Fruit fly (Drosophila melanogaster) S2 (cell line): ENCODE measurements around the gene Vha16-5.

Experiments used
- CG8478 ChIP-seq: fragments of >200 bp; optimal IDR thresholded peaks from 2 replicates; lab custom pipeline; 2018
- CTCF ChIP-seq, 2 experiments: fragments of >200 bp; optimal IDR thresholded peaks; 2 replicates each; lab custom pipeline; 2018

The Vha16-5 gene

dm6 chr2L:10751879-10752620, 15.2 kb upstream of the Vha16-5 start:
- TF ChIP-seq CG8478 (lab: Kevin White, UChicago) (no peak), CTCF (optimal IDR thresholded peaks at IDR 0.05; lab: Kevin White, UChicago) (no peak)

DNA sequence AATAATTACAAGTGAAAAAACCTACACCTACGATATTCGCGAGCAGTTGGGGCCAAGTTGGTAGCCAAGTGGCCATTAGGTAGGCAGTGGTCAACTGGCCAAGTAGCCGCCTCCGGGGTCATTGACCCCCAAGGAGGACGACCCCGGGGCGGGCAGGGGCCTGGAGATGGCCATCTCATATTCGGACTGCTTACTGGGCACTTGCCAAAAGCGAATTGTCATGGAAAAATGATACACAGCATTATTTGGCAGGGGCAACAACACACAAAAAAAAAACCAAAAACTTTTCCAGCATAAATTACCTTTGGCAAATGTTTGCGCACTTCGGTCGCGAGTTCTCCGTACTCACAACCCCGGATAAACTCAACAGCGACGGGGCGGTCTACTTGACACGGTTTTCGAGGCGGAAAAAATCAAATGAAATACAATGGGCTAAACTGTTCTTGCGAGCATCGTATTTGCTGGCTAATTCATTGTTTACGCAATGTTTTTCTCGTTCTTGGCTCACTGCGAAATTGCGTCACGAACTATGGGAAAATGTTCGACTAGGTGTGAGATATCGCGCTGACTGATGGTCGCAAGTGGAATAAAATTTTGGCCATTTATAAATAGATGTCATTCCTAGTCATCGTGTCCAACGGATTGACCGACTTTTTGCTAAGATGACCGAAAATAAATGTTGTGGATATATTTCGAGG, 14.2 kb upstream of the Vha16-5 start:
- TF ChIP-seq CG8478 (lab: Kevin White, UChicago) (no peak), CTCF (optimal IDR thresholded peaks at IDR 0.05; lab: Kevin White, UChicago) (no peak)

- no peak for TF ChIP-seq CTCF (optimal IDR thresholded peaks at IDR 0.05; lab: Kevin White, UChicago)
- no peak for TF ChIP-seq CG8478 (lab: Kevin White, UChicago)
Measured at dm6 chr2L:10749607-10750467, 13.0 kb upstream of the Vha16-5 start.

- no peak for TF ChIP-seq CTCF (optimal IDR thresholded peaks at IDR 0.05; lab: Kevin White, UChicago)
- TF ChIP-seq CG8478 (lab: Kevin White, UChicago): no peak
Measured at dm6 chr2L:10748218-10748617, 11.4 kb upstream of the Vha16-5 start.

DNA sequence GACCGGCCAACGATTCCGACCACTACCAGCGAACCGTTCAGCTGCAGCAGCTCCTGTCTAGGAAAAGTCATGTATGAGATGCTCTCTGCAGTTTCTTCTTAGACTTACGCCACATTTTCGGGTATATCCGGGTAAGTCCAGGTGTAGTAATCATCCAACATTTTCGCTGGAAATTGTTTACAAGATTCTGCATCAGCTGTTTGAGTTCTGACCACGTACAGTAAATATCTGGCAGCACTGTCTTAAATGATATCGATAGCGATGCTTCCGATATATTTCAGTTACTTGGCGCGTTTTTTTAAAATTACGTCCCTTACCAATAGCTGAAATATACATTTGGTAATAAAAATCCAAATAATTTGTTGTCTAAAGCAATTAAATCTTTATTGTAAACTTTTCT, 6.9 kb upstream of the Vha16-5 start, which contains the start of gene CG6729:
Gene CG6729, minus strand, starts transcription at position 222 of the 400 bp plus-strand sequence.
- no peak for TF ChIP-seq CG8478 (lab: Kevin White, UChicago)
- TF ChIP-seq CTCF (optimal IDR thresholded peaks at IDR 0.05; lab: Kevin White, UChicago): no peak

DNA sequence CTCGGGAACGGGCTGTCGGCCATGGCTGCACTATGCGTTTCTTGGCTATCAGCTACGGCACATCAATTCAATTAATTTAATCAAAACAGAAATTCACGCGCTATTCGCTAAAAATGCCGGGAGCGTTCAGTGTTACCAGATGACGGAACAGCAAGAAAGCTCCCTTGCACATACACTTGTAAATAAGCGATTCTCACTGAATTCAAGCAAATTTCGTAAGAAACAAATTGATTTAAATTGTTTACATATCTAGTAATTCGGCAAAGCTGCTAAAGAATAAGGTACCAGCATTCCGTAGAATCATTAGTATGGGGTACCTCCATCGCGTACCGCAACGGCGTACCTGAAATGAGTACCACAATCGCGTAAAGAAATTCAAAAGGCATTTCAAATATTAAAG, 920 bp downstream of the Vha16-5 start, which contains the start of gene Nup107:
Gene Nup107, minus strand, starts transcription at position 149 of the 400 bp plus-strand sequence.
- no peak for TF ChIP-seq CG8478 (lab: Kevin White, UChicago)
- no peak for TF ChIP-seq CTCF (optimal IDR thresholded peaks at IDR 0.05; lab: Kevin White, UChicago)

DNA sequence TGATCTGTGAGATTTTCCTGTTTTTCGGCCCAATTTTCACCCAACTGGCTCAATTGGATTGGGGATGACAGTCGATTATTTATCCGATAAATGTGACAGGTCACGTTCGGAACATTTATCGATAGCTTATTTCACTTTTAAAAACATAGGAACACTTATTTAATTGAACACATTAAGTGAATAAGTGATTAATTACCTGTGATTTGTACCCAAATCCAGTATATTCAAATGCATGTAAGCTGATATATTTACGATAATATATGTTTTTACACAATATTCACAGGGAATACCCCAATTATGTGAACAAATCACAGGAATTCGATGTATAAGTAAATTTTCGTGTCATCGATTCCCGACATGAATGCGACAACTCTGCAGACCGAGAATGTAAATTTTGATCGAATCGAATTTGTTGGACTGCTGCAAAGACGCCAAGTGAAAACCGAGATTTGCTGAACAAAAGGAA, 4.5 kb downstream of the Vha16-5 start, which contains the start of the genes EMC3 and Dpy-30L1:
Gene EMC3, minus strand, starts transcription at position 81 of the 466 bp plus-strand sequence.
Gene Dpy-30L1, plus strand, starts transcription at position 311 of the 466 bp plus-strand sequence.
- no peak for TF ChIP-seq CG8478 (lab: Kevin White, UChicago)
- no peak for TF ChIP-seq CTCF (optimal IDR thresholded peaks at IDR 0.05; lab: Kevin White, UChicago)

- TF ChIP-seq CTCF (optimal IDR thresholded peaks at IDR 0.05; lab: Kevin White, UChicago) (no peak), CG8478 (lab: Kevin White, UChicago) (no peak)
Measured at dm6 chr2L:10729955-10730354, 6.9 kb downstream of the Vha16-5 start, which contains the start of gene CG17118. Gene CG17118, plus strand, starts transcription at chr2L:10730255.

DNA sequence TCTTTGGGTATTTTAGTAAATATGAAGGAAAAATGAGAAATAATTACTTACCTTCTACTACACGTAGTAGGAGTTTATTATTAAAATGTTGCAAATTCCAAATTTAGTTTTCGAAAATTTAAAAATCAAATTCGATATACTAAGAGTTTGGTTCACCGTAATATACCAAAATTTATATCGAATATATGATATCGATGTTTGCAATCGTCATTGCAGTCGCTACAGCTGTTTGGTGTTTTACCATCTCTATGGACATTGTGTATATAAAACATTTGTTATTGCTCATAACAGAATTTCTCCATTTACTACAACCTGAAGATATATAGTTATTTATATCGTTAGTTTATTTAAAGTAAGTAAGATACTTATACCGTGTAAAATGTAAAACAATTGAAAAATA, 8.1 kb downstream of the Vha16-5 start, which contains the start of gene CG6443:
Gene CG6443, plus strand, starts transcription at position 228 of the 400 bp plus-strand sequence.
- TF ChIP-seq CG8478 (lab: Kevin White, UChicago) (no peak), CTCF (optimal IDR thresholded peaks at IDR 0.05; lab: Kevin White, UChicago) (no peak)

DNA sequence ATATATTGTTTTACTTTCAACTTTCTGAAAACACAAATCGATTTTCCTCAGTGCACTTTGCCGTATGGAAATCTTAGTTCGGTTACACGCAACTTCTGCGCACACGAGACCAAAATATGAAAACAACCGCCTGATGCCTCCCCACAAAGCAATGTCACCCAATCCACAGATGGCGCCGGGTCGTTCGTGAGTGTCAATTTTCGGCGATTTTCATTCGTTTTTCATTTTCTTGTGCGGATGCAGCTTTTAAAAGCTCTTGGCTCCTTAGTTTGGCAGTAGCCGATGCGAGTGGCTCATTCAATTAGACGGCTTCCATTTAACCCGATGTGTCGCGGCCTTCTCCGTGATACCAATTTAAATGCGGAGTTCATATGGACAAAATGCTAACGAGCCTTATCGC, 12.9 kb downstream of the Vha16-5 start, which contains the start of gene CG6431:
Gene CG6431, plus strand, starts transcription at position 301 of the 400 bp plus-strand sequence.
- TF ChIP-seq CG8478 (lab: Kevin White, UChicago) (no peak), CTCF (optimal IDR thresholded peaks at IDR 0.05; lab: Kevin White, UChicago) (no peak)

- TF ChIP-seq CG8478 (lab: Kevin White, UChicago): no peak
- no peak for TF ChIP-seq CTCF (optimal IDR thresholded peaks at IDR 0.05; lab: Kevin White, UChicago)
Measured at dm6 chr2L:10721535-10721934, 15.3 kb downstream of the Vha16-5 start.

DNA sequence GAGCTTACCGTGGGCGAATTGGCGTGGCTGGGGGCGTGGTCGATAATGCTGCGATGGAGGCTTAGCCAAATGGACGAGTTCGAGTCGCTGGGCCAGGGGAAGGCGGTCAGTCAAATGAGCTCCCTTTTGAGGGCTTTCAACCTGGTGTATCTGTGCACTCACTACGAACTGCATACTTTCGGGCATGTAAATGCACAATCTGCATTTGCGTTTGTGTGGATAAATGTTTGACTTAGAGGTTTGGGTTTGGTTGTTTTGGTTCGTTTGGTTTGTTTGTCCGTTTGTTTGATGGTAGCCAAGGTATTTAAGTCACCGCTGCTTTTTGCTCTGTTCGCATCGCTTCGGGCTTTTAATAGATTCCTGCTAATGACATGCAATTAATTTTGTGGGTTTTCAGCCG, 25.6 kb downstream of the Vha16-5 start:
- TF ChIP-seq CG8478 (lab: Kevin White, UChicago): no peak
- no peak for TF ChIP-seq CTCF (optimal IDR thresholded peaks at IDR 0.05; lab: Kevin White, UChicago)

dm6 chr2L:10709353-10709752, 27.5 kb downstream of the Vha16-5 start, which contains the start of gene Lip2:
Gene Lip2, minus strand, starts transcription at chr2L:10709453.
- no peak for TF ChIP-seq CTCF (optimal IDR thresholded peaks at IDR 0.05; lab: Kevin White, UChicago)
- TF ChIP-seq CG8478 (lab: Kevin White, UChicago): no peak

DNA sequence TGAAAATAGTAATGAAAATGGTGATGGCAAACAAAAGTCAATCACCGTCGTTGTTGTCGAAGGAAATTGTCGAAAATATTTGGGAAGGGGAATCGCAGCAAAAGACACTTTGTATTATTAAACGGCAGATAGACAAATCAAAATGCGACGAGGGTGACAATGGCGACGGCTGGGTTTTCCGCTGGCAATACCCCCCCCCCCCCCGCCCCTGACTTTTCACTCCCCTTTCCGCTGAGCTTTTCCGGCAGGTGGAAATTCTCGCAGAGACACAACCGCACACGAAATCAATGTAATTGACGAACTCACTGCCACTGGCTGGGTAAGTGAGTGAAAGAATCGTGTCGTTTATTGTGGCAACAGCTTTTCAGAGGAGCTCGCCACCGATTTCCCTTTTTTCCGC, 28.8 kb downstream of the Vha16-5 start:
- TF ChIP-seq CG8478 (lab: Kevin White, UChicago) (no peak), CTCF (optimal IDR thresholded peaks at IDR 0.05; lab: Kevin White, UChicago) (no peak)
